Fruit fly (Drosophila melanogaster): ENCODE data around the gene CG43294.

dm6 chr3L:11990436-11990835 is 32.4 kb downstream of the CG43294 start, which contains the start of gene CG6931:
- TF ChIP-seq CTCF (optimal IDR thresholded peaks at IDR 0.05) (no peak), CG8478 (optimal IDR thresholded peaks at IDR 0.05) (no peak)
